Comparison of ENCODE assay signal across 5 worm cellular contexts in genomic region chrX:11215420-11216050, ce11.
TF ChIP-seq lines count a peak whose summit lies in the region.

C34F6.7 (minus strand) TSS chrX:11215470.
idh-2 (plus strand) TSS chrX:11216000.

TF ChIP-seq in whole organism, L1 larva, 84 proteins besides CTCF, POLR2A, EP300 and RAD21 (continued from another document and continues in another):
- TF ChIP-seq F16B12.6 (tag; optimal IDR thresholded peaks at IDR 0.05; lab: Kevin White, UChicago) (peak; percentile 89), unc-30 (tag; optimal IDR thresholded peaks at IDR 0.05; lab: Kevin White, UChicago) (no peak), nhr-20 (tag; optimal IDR thresholded peaks at IDR 0.05; lab: Kevin White, UChicago) (peak; percentile 79), egl-13 (tag; optimal IDR thresholded peaks at IDR 0.05; lab: Kevin White, UChicago) (no peak), sptf-1 (tag; optimal IDR thresholded peaks at IDR 0.05; lab: Kevin White, UChicago) (no peak), aha-1 (tag; optimal IDR thresholded peaks at IDR 0.05; lab: Kevin White, UChicago) (no peak), lir-3 (tag; optimal IDR thresholded peaks at IDR 0.05; lab: Kevin White, UChicago; ENCODE audit: poor library complexity) (no peak), hpl-2 (GFP tag; optimal IDR thresholded peaks at IDR 0.05; lab: Kevin White, UChicago) (no peak), egl-27 (tag; optimal IDR thresholded peaks at IDR 0.05; lab: Kevin White, UChicago) (no peak), fos-1 (tag; optimal IDR thresholded peaks at IDR 0.05; lab: Kevin White, UChicago) (no peak), isw-1 (GFP tag; IDR thresholded peaks at IDR 0.05; lab: Robert Waterston, UW) (no peak), nhr-84 (tag; optimal IDR thresholded peaks at IDR 0.05; lab: Kevin White, UChicago) (no peak), zag-1 (tag; optimal IDR thresholded peaks at IDR 0.05; lab: Kevin White, UChicago) (no peak), nhr-237 (tag; optimal IDR thresholded peaks at IDR 0.05; lab: Kevin White, UChicago) (no peak), ces-1 (GFP tag; optimal IDR thresholded peaks at IDR 0.05; lab: Kevin White, UChicago) (no peak), fkh-8 (tag; optimal IDR thresholded peaks at IDR 0.05; lab: Kevin White, UChicago) (no peak), zip-4 (GFP tag; optimal IDR thresholded peaks at IDR 0.05; lab: Kevin White, UChicago) (no peak), hlh-17 (GFP tag; optimal IDR thresholded peaks at IDR 0.05; lab: Kevin White, UChicago; ENCODE audit: borderline replicate concordance) (no peak), snu-23 (GFP tag; optimal IDR thresholded peaks at IDR 0.05; lab: Kevin White, UChicago) (peak; percentile 72), nhr-47 (tag; optimal IDR thresholded peaks at IDR 0.05; lab: Kevin White, UChicago) (peak; percentile 39), nhr-90 (tag; optimal IDR thresholded peaks at IDR 0.05; lab: Kevin White, UChicago; ENCODE audit: poor library complexity) (peak; percentile 61), skn-1 (tag; optimal IDR thresholded peaks at IDR 0.05; lab: Kevin White, UChicago) (no peak), vab-15 (tag; optimal IDR thresholded peaks at IDR 0.05; lab: Kevin White, UChicago) (no peak), efl-1 (optimal IDR thresholded peaks at IDR 0.05; lab: Kevin White, UChicago) (peak in 1 of 2 experiments; percentile 31), efl-1 (GFP tag; optimal IDR thresholded peaks at IDR 0.05 in 1 of 2; lab: Kevin White, UChicago) (peak in 1 of 2 experiments; percentile 94), lin-14 (GFP tag; optimal IDR thresholded peaks at IDR 0.05; lab: Kevin White, UChicago) (peak; percentile 66)

TF ChIP-seq in whole organism, L2 larva, 48 proteins besides CTCF, POLR2A, EP300 and RAD21 (continued from another document):
- TF ChIP-seq ztf-4 (tag; optimal IDR thresholded peaks at IDR 0.05; lab: Kevin White, UChicago) (no peak), sma-9 (GFP tag; optimal IDR thresholded peaks at IDR 0.05; lab: Kevin White, UChicago) (peak; percentile 58), sma-9 (tag; optimal IDR thresholded peaks at IDR 0.05; lab: Kevin White, UChicago) (no peak), crh-2 (tag; optimal IDR thresholded peaks at IDR 0.05; lab: Kevin White, UChicago) (peak; percentile 8), F13H6.1 (tag; optimal IDR thresholded peaks at IDR 0.05; lab: Kevin White, UChicago) (peak; percentile 9), nhr-21 (tag; optimal IDR thresholded peaks at IDR 0.05; lab: Kevin White, UChicago) (peak; percentile 70), ama-1 (optimal IDR thresholded peaks at IDR 0.05; lab: Kevin White, UChicago) (no peak)

TF ChIP-seq in whole organism, L4 larva, 104 proteins besides CTCF, POLR2A, EP300 and RAD21 (continued from another document):
- no peak for TF ChIP-seq daf-12 (tag; optimal IDR thresholded peaks at IDR 0.05; lab: Kevin White, UChicago)
- no peak for TF ChIP-seq spr-1 (tag; optimal IDR thresholded peaks at IDR 0.05; lab: Kevin White, UChicago)
- peak; percentile 64 for TF ChIP-seq nhr-48 (tag; optimal IDR thresholded peaks at IDR 0.05; lab: Kevin White, UChicago)
- TF ChIP-seq R02D3.7 (tag; optimal IDR thresholded peaks at IDR 0.05; lab: Kevin White, UChicago): no peak
- TF ChIP-seq dmd-6 (GFP tag; IDR thresholded peaks at IDR 0.05; lab: Robert Waterston, UW): peak; percentile 35
- TF ChIP-seq nhr-28 (tag; optimal IDR thresholded peaks at IDR 0.05; lab: Kevin White, UChicago): peak; percentile 70
- peak; percentile 42 for TF ChIP-seq mep-1 (tag; optimal IDR thresholded peaks at IDR 0.05; lab: Kevin White, UChicago)
- TF ChIP-seq lsy-2 (tag; optimal IDR thresholded peaks at IDR 0.05; lab: Kevin White, UChicago): peak in 1 of 2 experiments; percentile 41
- TF ChIP-seq pqm-1 (tag; optimal IDR thresholded peaks at IDR 0.05; lab: Kevin White, UChicago): peak; percentile 44
- TF ChIP-seq nhr-25 (tag; optimal IDR thresholded peaks at IDR 0.05; lab: Kevin White, UChicago; ENCODE audit: borderline replicate concordance, insufficient read depth): peak; percentile 37
- 0 out of 2 replicates have a peak, but pooled peaks have one; percentile 32 for TF ChIP-seq ceh-20 (GFP tag; IDR thresholded peaks at IDR 0.05; lab: Robert Waterston, UW)
- TF ChIP-seq mxl-3 (GFP tag; optimal IDR thresholded peaks at IDR 0.05; lab: Kevin White, UChicago): peak; percentile 20
- TF ChIP-seq dve-1 (tag; optimal IDR thresholded peaks at IDR 0.05; lab: Kevin White, UChicago; ENCODE audit: insufficient read depth): peak; percentile 3
- no peak for TF ChIP-seq ZK337.2 (GFP tag; IDR thresholded peaks at IDR 0.05; lab: Robert Waterston, UW)
- TF ChIP-seq daf-16 (GFP tag; optimal IDR thresholded peaks at IDR 0.05; lab: Kevin White, UChicago): no peak
- TF ChIP-seq daf-16 (tag; optimal IDR thresholded peaks at IDR 0.05; lab: Kevin White, UChicago): peak; percentile 47

TF ChIP-seq in whole organism, mixed stage, embryonic, 35 proteins besides CTCF, POLR2A, EP300 and RAD21 (continued from another document):
- TF ChIP-seq mep-1 (tag; optimal IDR thresholded peaks at IDR 0.05; lab: Kevin White, UChicago): peak; percentile 27
- TF ChIP-seq drap-1 (GFP tag; optimal IDR thresholded peaks at IDR 0.05; lab: Kevin White, UChicago): no peak
- TF ChIP-seq blmp-1 (tag; optimal IDR thresholded peaks at IDR 0.05; lab: Kevin White, UChicago): no peak
- no peak for TF ChIP-seq snpc-4 (tag; optimal IDR thresholded peaks at IDR 0.05; lab: Kevin White, UChicago)
- no peak for TF ChIP-seq ceh-83 (GFP tag; optimal IDR thresholded peaks at IDR 0.05; lab: Kevin White, UChicago)
- TF ChIP-seq ztf-11 (tag; optimal IDR thresholded peaks at IDR 0.05; lab: Kevin White, UChicago): no peak
- peak; percentile 10 for TF ChIP-seq hlh-1 (tag; optimal IDR thresholded peaks at IDR 0.05; lab: Kevin White, UChicago)
- no peak for TF ChIP-seq mab-5 (tag; optimal IDR thresholded peaks at IDR 0.05; lab: Kevin White, UChicago)

TF ChIP-seq in whole organism, young adult, 124 proteins besides CTCF, POLR2A, EP300 and RAD21 (continued from another document):
- TF ChIP-seq sptf-2 (GFP tag; optimal IDR thresholded peaks at IDR 0.05; lab: Kevin White, UChicago): no peak
- TF ChIP-seq let-526 (GFP tag; IDR thresholded peaks at IDR 0.05; lab: Robert Waterston, UW): no peak
- TF ChIP-seq lir-1 (GFP tag; conservative IDR thresholded peaks at IDR 0.05; lab: Robert Waterston, UW): no peak
- TF ChIP-seq cebp-1 (GFP tag; IDR thresholded peaks at IDR 0.05; lab: Robert Waterston, UW): no peak
- TF ChIP-seq cebp-1 (tag; optimal IDR thresholded peaks at IDR 0.05; lab: Kevin White, UChicago): no peak
- no peak for TF ChIP-seq K12H6.12 (tag; optimal IDR thresholded peaks at IDR 0.05; lab: Kevin White, UChicago)
